Worm (Caenorhabditis elegans): ENCODE data around the gene F56C3.9.

- peak; percentile 14 for TF ChIP-seq ztf-11 (tag; optimal IDR thresholded peaks at IDR 0.05)
- TF ChIP-seq pha-4 (tag; optimal IDR thresholded peaks at IDR 0.05), result peak; percentile 36
- TF ChIP-seq lin-13 (tag; optimal IDR thresholded peaks at IDR 0.05), result peak; percentile 14
- peak; percentile 67 for TF ChIP-seq tbx-8 (GFP tag; optimal IDR thresholded peaks at IDR 0.05)
- TF ChIP-seq flh-1 (GFP tag; optimal IDR thresholded peaks at IDR 0.05), result peak; percentile 75
- no peak for TF ChIP-seq elt-1 (tag; optimal IDR thresholded peaks at IDR 0.05; ENCODE audit: borderline replicate concordance, insufficient read depth)
- TF ChIP-seq lin-32 (GFP tag; optimal IDR thresholded peaks at IDR 0.05), result peak; percentile 89
- TF ChIP-seq mep-1 (tag; optimal IDR thresholded peaks at IDR 0.05), result no peak
- peak; percentile 78 for TF ChIP-seq bed-3 (GFP tag; optimal IDR thresholded peaks at IDR 0.05)
Measured at ce11 chrX:1379391-1379790, 14.4 kb downstream of the F56C3.9 start.
